Worm (Caenorhabditis elegans): ENCODE measurements around the gene ztf-16.

- TF ChIP-seq hlh-12 (tag; optimal IDR thresholded peaks at IDR 0.05) = no peak
- TF ChIP-seq F23B12.7 (tag; optimal IDR thresholded peaks at IDR 0.05; ENCODE audit: insufficient read depth) = no peak
These were observed 33.4 kb upstream of the ztf-16 start for ce11 chrX:4844765-4845164.

Measured in whole organism, young adult.